Worm (Caenorhabditis elegans): Measurements from ENCODE around the gene Y38H6C.15.

- TF ChIP-seq him-1 (tag; optimal IDR thresholded peaks at IDR 0.05) (no peak), die-1 (tag; optimal IDR thresholded peaks at IDR 0.05) (no peak), hrde-1 (tag; optimal IDR thresholded peaks at IDR 0.05; ENCODE audit: borderline replicate concordance) (no peak), snpc-4 (GFP tag; optimal IDR thresholded peaks at IDR 0.05) (no peak), snpc-4 (tag; optimal IDR thresholded peaks at IDR 0.05) (no peak), F39B2.1 (GFP tag; IDR thresholded peaks at IDR 0.05) (no peak), somi-1 (GFP tag; optimal IDR thresholded peaks at IDR 0.05) (no peak), ets-4 (GFP tag; optimal IDR thresholded peaks at IDR 0.05) (no peak), F52B5.7 (tag; optimal IDR thresholded peaks at IDR 0.05) (no peak), madf-8 (GFP tag; conservative IDR thresholded peaks at IDR 0.05) (no peak), pha-4 (tag; optimal IDR thresholded peaks at IDR 0.05) (no peak), unc-62 (GFP tag; optimal IDR thresholded peaks at IDR 0.05) (no peak)
Measured at ce11 chrV:20579534-20579933, 43.4 kb upstream of the Y38H6C.15 start, which contains the start of gene F26F2.8.
